Fruit fly (Drosophila melanogaster): Measurements from ENCODE around the gene CTCF.

The CTCF gene

dm6 chr3L:7356386-7357117 lies at the start of gene CTCF:
CTCF (minus strand) TSS chr3L:7356713.
- peak; percentile 31 for TF ChIP-seq CG17801 (GFP tag; optimal IDR thresholded peaks at IDR 0.05; ENCODE audit: partially characterized antibody)

dm6 chr3L:7404081-7404480 lies 47.6 kb upstream of the CTCF start, which contains the start of gene CG8560:
CG8560 (minus strand) TSS chr3L:7404181.
- TF ChIP-seq CG17801 (GFP tag; optimal IDR thresholded peaks at IDR 0.05; ENCODE audit: partially characterized antibody) = no peak

- TF ChIP-seq CG17801 (GFP tag; optimal IDR thresholded peaks at IDR 0.05; ENCODE audit: partially characterized antibody) = no peak
Observed at dm6 chr3L:7401972-7402371, 45.5 kb upstream of the CTCF start.

dm6 chr3L:7399770-7400169 lies 43.3 kb upstream of the CTCF start, which contains the start of gene CG18417:
CG18417 (plus strand) TSS chr3L:7400070.
- TF ChIP-seq CG17801 (GFP tag; optimal IDR thresholded peaks at IDR 0.05; ENCODE audit: partially characterized antibody) = no peak

dm6 chr3L:7397979-7398378 lies 41.5 kb upstream of the CTCF start, which contains the start of gene CG8562:
CG8562 (plus strand) TSS chr3L:7398285.
- no peak for TF ChIP-seq CG17801 (GFP tag; optimal IDR thresholded peaks at IDR 0.05; ENCODE audit: partially characterized antibody)

dm6 chr3L:7396055-7396454 lies 39.5 kb upstream of the CTCF start, which contains the start of gene CG32379:
CG32379 (plus strand) TSS chr3L:7396355.
- TF ChIP-seq CG17801 (GFP tag; optimal IDR thresholded peaks at IDR 0.05; ENCODE audit: partially characterized antibody) = no peak

- TF ChIP-seq CG17801 (GFP tag; optimal IDR thresholded peaks at IDR 0.05; ENCODE audit: partially characterized antibody) = no peak
Observed at dm6 chr3L:7390442-7390841, 33.9 kb upstream of the CTCF start, which contains the start of gene CG8563. CG8563 (plus strand) TSS chr3L:7390742.

dm6 chr3L:7390004-7390403 lies 33.5 kb upstream of the CTCF start:
- TF ChIP-seq CG17801 (GFP tag; optimal IDR thresholded peaks at IDR 0.05; ENCODE audit: partially characterized antibody) = no peak

- TF ChIP-seq CG17801 (GFP tag; optimal IDR thresholded peaks at IDR 0.05; ENCODE audit: partially characterized antibody) = no peak
Observed at dm6 chr3L:7387814-7388213, 31.3 kb upstream of the CTCF start, which contains the start of gene CG8564. CG8564 (minus strand) TSS chr3L:7387914.

- TF ChIP-seq CG17801 (GFP tag; optimal IDR thresholded peaks at IDR 0.05; ENCODE audit: partially characterized antibody) = peak; percentile 26
Observed at dm6 chr3L:7381359-7381976, 25.0 kb upstream of the CTCF start, which contains the start of the genes SMSr and smid. SMSr (minus strand) TSS chr3L:7381474. smid (plus strand) TSS chr3L:7381614.

dm6 chr3L:7380395-7380794 lies 23.9 kb upstream of the CTCF start:
- TF ChIP-seq CG17801 (GFP tag; optimal IDR thresholded peaks at IDR 0.05; ENCODE audit: partially characterized antibody) = no peak

dm6 chr3L:7376830-7377229 lies 20.3 kb upstream of the CTCF start:
- TF ChIP-seq CG17801 (GFP tag; optimal IDR thresholded peaks at IDR 0.05; ENCODE audit: partially characterized antibody) = no peak

dm6 chr3L:7376151-7376550 lies 19.6 kb upstream of the CTCF start:
- TF ChIP-seq CG17801 (GFP tag; optimal IDR thresholded peaks at IDR 0.05; ENCODE audit: partially characterized antibody) = no peak

- TF ChIP-seq CG17801 (GFP tag; optimal IDR thresholded peaks at IDR 0.05; ENCODE audit: partially characterized antibody) = no peak
Observed at dm6 chr3L:7371290-7371689, 14.8 kb upstream of the CTCF start.

- TF ChIP-seq CG17801 (GFP tag; optimal IDR thresholded peaks at IDR 0.05; ENCODE audit: partially characterized antibody) = no peak
Observed at dm6 chr3L:7370231-7370882, 13.8 kb upstream of the CTCF start.

All from ovary, adult (tissue).